Fruit fly (Drosophila melanogaster) whole organism, adult: ENCODE data around the gene CG10907.

ENCODE experiments used
- CG11617 ChIP-seq: fragments of 200-800 bp; sonication (Bioruptor generic); optimal IDR thresholded peaks from 2 replicates; lab custom pipeline; 2017; ENCODE audit warnings: mild to moderate bottlenecking, missing biosample characterization, missing genetic modification reagents, missing genetic modification characterization
- CG12768 ChIP-seq: fragments of 200-800 bp; sonication (Bioruptor generic); optimal IDR thresholded peaks from 2 replicates; lab custom pipeline; 2017; ENCODE audit warnings: missing biosample characterization, missing genetic modification characterization, mild to moderate bottlenecking, moderate library complexity, missing genetic modification reagents
- CG14711 ChIP-seq: fragments of 200-800 bp; sonication (Bioruptor generic); optimal IDR thresholded peaks from 2 replicates; lab custom pipeline; 2018; ENCODE audit warnings: missing biosample characterization, mild to moderate bottlenecking, missing genetic modification characterization, moderate library complexity
- CG1620 ChIP-seq: fragments of 200-800 bp; sonication (Bioruptor generic); optimal IDR thresholded peaks from 2 replicates; lab custom pipeline; 2016; ENCODE audit warnings: missing biosample characterization, missing genetic modification characterization
- CG33017 ChIP-seq: fragments of 200-800 bp; sonication (Bioruptor generic); optimal IDR thresholded peaks from 2 replicates; lab custom pipeline; 2018; ENCODE audit warnings: missing biosample characterization, mild to moderate bottlenecking, missing genetic modification characterization, moderate library complexity
- CG5204 ChIP-seq: fragments of 200-800 bp; sonication (Bioruptor generic); optimal IDR thresholded peaks from 2 replicates; lab custom pipeline; 2016; ENCODE audit warnings: missing biosample characterization, missing genetic modification characterization
- CG7045 ChIP-seq: fragments of 200-800 bp; sonication (Bioruptor generic); optimal IDR thresholded peaks from 2 replicates; lab custom pipeline; 2017; ENCODE audit warnings: missing biosample characterization, mild to moderate bottlenecking, missing genetic modification characterization
- CG7101 ChIP-seq: fragments of 200-800 bp; sonication (Bioruptor generic); optimal IDR thresholded peaks from 2 replicates; lab custom pipeline; 2018; ENCODE audit warnings: missing biosample characterization, mild to moderate bottlenecking, missing genetic modification characterization, moderate library complexity
- Clk ChIP-seq: fragments of 200-800 bp; sonication (Bioruptor generic); optimal IDR thresholded peaks from 2 replicates; lab custom pipeline; 2017; ENCODE audit warnings: missing biosample characterization, missing genetic modification characterization
- Crg-1 ChIP-seq: fragments of 200-800 bp; sonication (Bioruptor generic); optimal IDR thresholded peaks from 2 replicates; lab custom pipeline; 2016; ENCODE audit warnings: missing biosample characterization, missing genetic modification characterization
- Hr96 ChIP-seq: fragments of 200-800 bp; sonication (Bioruptor generic); optimal IDR thresholded peaks from 2 replicates; lab custom pipeline; 2016; ENCODE audit warnings: missing biosample characterization, missing genetic modification characterization
- Mnt ChIP-seq: fragments of 200-800 bp; sonication (Bioruptor generic); optimal IDR thresholded peaks from 2 replicates; lab custom pipeline; 2016; ENCODE audit warnings: missing biosample characterization, mild to moderate bottlenecking, missing genetic modification characterization
- bab1 ChIP-seq: fragments of 200-800 bp; sonication (Bioruptor generic); optimal IDR thresholded peaks from 3 replicates; lab custom pipeline; 2019; ENCODE audit warnings: missing biosample characterization, mild to moderate bottlenecking, missing genetic modification characterization, moderate library complexity
- cic ChIP-seq: fragments of 200-800 bp; sonication (Bioruptor generic); optimal IDR thresholded peaks from 2 replicates; lab custom pipeline; 2017; ENCODE audit warnings: missing biosample characterization, mild to moderate bottlenecking, missing genetic modification characterization, moderate library complexity
- cnc ChIP-seq, 2 experiments: fragments of >200 bp; optimal IDR thresholded peaks; 2 replicates each; lab custom pipeline; 2017
- kay ChIP-seq: fragments of 200-800 bp; sonication (Bioruptor generic); peaks from one replicate; lab custom pipeline; 2016; ENCODE audit warnings: missing biosample characterization, missing genetic modification characterization, borderline replicate concordance
- ovo ChIP-seq: fragments of 200-800 bp; sonication (Bioruptor generic); optimal IDR thresholded peaks from 2 replicates; lab custom pipeline; 2016; ENCODE audit warnings: missing biosample characterization, missing genetic modification characterization
- pad ChIP-seq: fragments of 200-800 bp; sonication (Bioruptor generic); optimal IDR thresholded peaks from 3 replicates; lab custom pipeline; 2017; ENCODE audit warnings: missing biosample characterization, missing genetic modification characterization, mild to moderate bottlenecking, moderate library complexity, missing genetic modification reagents
- tj ChIP-seq: fragments of 200-800 bp; sonication (Bioruptor generic); optimal IDR thresholded peaks from 3 replicates; lab custom pipeline; 2017; ENCODE audit warnings: missing biosample characterization, mild to moderate bottlenecking, missing genetic modification characterization, moderate library complexity
- toe ChIP-seq: fragments of 200-800 bp; sonication (Bioruptor generic); optimal IDR thresholded peaks from 2 replicates; lab custom pipeline; 2016; ENCODE audit warnings: missing biosample characterization, missing genetic modification characterization

The CG10907 gene

dm6 chr3L:11773796-11774195 lies 19.5 kb upstream of the CG10907 start:
- TF ChIP-seq CG7101 (peak; percentile 19), Crg-1 (no peak), CG7045 (GFP tag; lab: Kevin White, UChicago) (no peak), CG12768 (GFP tag; lab: Kevin White, UChicago) (peak; percentile 46), cnc (optimal IDR thresholded peaks at IDR 0.05; lab: Kevin White, UChicago) (no peak), cic (GFP tag; lab: Kevin White, UChicago) (peak; percentile 69), toe (GFP tag; lab: Kevin White, UChicago) (no peak), CG5204 (GFP tag; lab: Kevin White, UChicago) (no peak), pad (GFP tag; lab: Kevin White, UChicago) (no peak), Mnt (GFP tag; lab: Kevin White, UChicago) (peak; percentile 2)

dm6 chr3L:11774401-11774800 lies 18.9 kb upstream of the CG10907 start, which contains the start of gene Tim13:
TSS of gene Tim13 (minus strand) at chr3L:11774501.
- TF ChIP-seq CG7101 (no peak), CG7045 (GFP tag; lab: Kevin White, UChicago) (no peak), CG11617 (GFP tag; lab: Kevin White, UChicago) (no peak), ovo (GFP tag; lab: Kevin White, UChicago) (no peak), Clk (no peak)

- TF ChIP-seq CG7101 (peak; percentile 6), cic (GFP tag; lab: Kevin White, UChicago) (peak; percentile 26), kay (GFP tag; lab: Kevin White, UChicago) (peak; percentile 60), CG7045 (GFP tag; lab: Kevin White, UChicago) (no peak)
Measured at dm6 chr3L:11776731-11777130, 16.6 kb upstream of the CG10907 start, which contains the start of gene CG14131. TSS of gene CG14131 (plus strand) at chr3L:11777073.

- TF ChIP-seq bab1 (GFP tag; lab: Kevin White, UChicago): peak; percentile 14
- TF ChIP-seq cnc (optimal IDR thresholded peaks at IDR 0.05; lab: Kevin White, UChicago): no peak
- no peak for TF ChIP-seq Clk
- TF ChIP-seq Mnt (GFP tag; lab: Kevin White, UChicago): peak; percentile 14
- no peak for TF ChIP-seq pad (GFP tag; lab: Kevin White, UChicago)
- no peak for TF ChIP-seq CG33017 (tag; lab: Kevin White, UChicago)
- no peak for TF ChIP-seq ovo (GFP tag; lab: Kevin White, UChicago)
- TF ChIP-seq cic (GFP tag; lab: Kevin White, UChicago): peak; percentile 50
- TF ChIP-seq kay (GFP tag; lab: Kevin White, UChicago): peak; percentile 21
- TF ChIP-seq tj: peak; percentile 33
Measured at dm6 chr3L:11777348-11777958, 15.9 kb upstream of the CG10907 start.

dm6 chr3L:11785291-11785690 lies 8.0 kb upstream of the CG10907 start:
- no peak for TF ChIP-seq CG11617 (GFP tag; lab: Kevin White, UChicago)
- no peak for TF ChIP-seq CG1620 (GFP tag; lab: Kevin White, UChicago)
- TF ChIP-seq CG7101: peak; percentile 33
- TF ChIP-seq cnc (optimal IDR thresholded peaks at IDR 0.05; lab: Kevin White, UChicago): no peak
- TF ChIP-seq cic (GFP tag; lab: Kevin White, UChicago): no peak
- peak; percentile 40 for TF ChIP-seq toe (GFP tag; lab: Kevin White, UChicago)
- peak; percentile 71 for TF ChIP-seq CG33017 (tag; lab: Kevin White, UChicago)
- TF ChIP-seq CG12768 (GFP tag; lab: Kevin White, UChicago): peak; percentile 32
- TF ChIP-seq CG5204 (GFP tag; lab: Kevin White, UChicago): no peak
- TF ChIP-seq Hr96: no peak
- TF ChIP-seq pad (GFP tag; lab: Kevin White, UChicago): no peak
- no peak for TF ChIP-seq Clk
- TF ChIP-seq tj: no peak
- no peak for TF ChIP-seq bab1 (GFP tag; lab: Kevin White, UChicago)
- TF ChIP-seq CG14711 (tag; lab: Kevin White, UChicago): peak; percentile 66
- no peak for TF ChIP-seq ovo (GFP tag; lab: Kevin White, UChicago)
- TF ChIP-seq Mnt (GFP tag; lab: Kevin White, UChicago): no peak
- TF ChIP-seq CG7045 (GFP tag; lab: Kevin White, UChicago): peak; percentile 16
- TF ChIP-seq Crg-1: no peak
- TF ChIP-seq kay (GFP tag; lab: Kevin White, UChicago): no peak

- TF ChIP-seq ovo (GFP tag; lab: Kevin White, UChicago) (peak; percentile 50), Hr96 (peak; percentile 7), Clk (no peak), cic (GFP tag; lab: Kevin White, UChicago) (no peak), CG7101 (peak; percentile 23), CG12768 (GFP tag; lab: Kevin White, UChicago) (peak; percentile 42), Mnt (GFP tag; lab: Kevin White, UChicago) (no peak), CG7045 (GFP tag; lab: Kevin White, UChicago) (peak; percentile 39), CG11617 (GFP tag; lab: Kevin White, UChicago) (peak; percentile 19)
Measured at dm6 chr3L:11788195-11788594, 5.1 kb upstream of the CG10907 start.

dm6 chr3L:11788936-11789352 lies 4.4 kb upstream of the CG10907 start:
- TF ChIP-seq Clk (no peak), pad (GFP tag; lab: Kevin White, UChicago) (peak; percentile 57), tj (peak; percentile 11), CG5204 (GFP tag; lab: Kevin White, UChicago) (no peak), CG14711 (tag; lab: Kevin White, UChicago) (no peak), CG33017 (tag; lab: Kevin White, UChicago) (no peak), kay (GFP tag; lab: Kevin White, UChicago) (peak; percentile 90), CG7045 (GFP tag; lab: Kevin White, UChicago) (no peak), ovo (GFP tag; lab: Kevin White, UChicago) (no peak), cic (GFP tag; lab: Kevin White, UChicago) (peak; percentile 99), bab1 (GFP tag; lab: Kevin White, UChicago) (no peak), CG7101 (no peak), CG11617 (GFP tag; lab: Kevin White, UChicago) (no peak), CG12768 (GFP tag; lab: Kevin White, UChicago) (no peak), Mnt (GFP tag; lab: Kevin White, UChicago) (peak; percentile 17), Crg-1 (no peak), CG1620 (GFP tag; lab: Kevin White, UChicago) (no peak), toe (GFP tag; lab: Kevin White, UChicago) (no peak), cnc (optimal IDR thresholded peaks at IDR 0.05; lab: Kevin White, UChicago) (no peak), Hr96 (no peak)
